Fruit fly (Drosophila melanogaster) whole organism, prepupa: ENCODE data around the gene SmydA-3.

Source experiments
- CG10631 ChIP-seq: fragments of 200-800 bp; sonication (Bioruptor generic); optimal IDR thresholded peaks from 2 replicates; lab custom pipeline; 2016; ENCODE audit warnings: missing biosample characterization, missing genetic modification characterization
- CG10669 ChIP-seq: fragments of 200-800 bp; sonication (Bioruptor generic); optimal IDR thresholded peaks from 3 replicates; lab custom pipeline; 2018; ENCODE audit warnings: missing biosample characterization, mild to moderate bottlenecking, missing genetic modification characterization, moderate library complexity
- CG11294 ChIP-seq: fragments of 200-800 bp; sonication (Bioruptor generic); IDR thresholded peaks from 2 replicates; pipeline ENCODE4 v1.3.6; 2022; ENCODE audit warnings: missing biosample characterization, missing genetic modification characterization
- CG11762 ChIP-seq: fragments of 200-800 bp; sonication (Bioruptor generic); optimal IDR thresholded peaks from 3 replicates; lab custom pipeline; 2016; ENCODE audit warnings: missing biosample characterization, missing genetic modification characterization; ENCODE audit not compliant: insufficient read depth
- CG11902 ChIP-seq: fragments of 200-800 bp; sonication (Bioruptor generic); optimal IDR thresholded peaks from 3 replicates; lab custom pipeline; 2016; ENCODE audit warnings: missing biosample characterization, missing genetic modification characterization
- CG16779 ChIP-seq: fragments of 200-800 bp; sonication (Bioruptor generic); optimal IDR thresholded peaks from 3 replicates; lab custom pipeline; 2017; ENCODE audit warnings: missing biosample characterization, mild to moderate bottlenecking, missing genetic modification characterization
- CG34406 ChIP-seq: fragments of 200-800 bp; sonication (Bioruptor generic); optimal IDR thresholded peaks from 3 replicates; lab custom pipeline; 2016; ENCODE audit warnings: missing biosample characterization, missing genetic modification characterization
- CG6276 ChIP-seq: fragments of 200-800 bp; sonication (Bioruptor generic); optimal IDR thresholded peaks from 2 replicates; lab custom pipeline; 2017; ENCODE audit warnings: missing biosample characterization, mild to moderate bottlenecking, missing genetic modification characterization
- CG6854 ChIP-seq: fragments of 200-800 bp; sonication (Bioruptor generic); optimal IDR thresholded peaks from 2 replicates; lab custom pipeline; 2017; ENCODE audit warnings: missing biosample characterization, mild to moderate bottlenecking, missing genetic modification characterization
- CG7368 ChIP-seq: fragments of 200-800 bp; sonication (Bioruptor generic); optimal IDR thresholded peaks from 3 replicates; lab custom pipeline; 2016; ENCODE audit warnings: missing biosample characterization, missing genetic modification characterization
- CG9139 ChIP-seq: fragments of 200-800 bp; sonication (Bioruptor generic); optimal IDR thresholded peaks from 3 replicates; lab custom pipeline; 2017; ENCODE audit warnings: missing biosample characterization, mild to moderate bottlenecking, missing genetic modification characterization
- Eip78C ChIP-seq: fragments of 200-800 bp; sonication (Bioruptor generic); peaks from one replicate; lab custom pipeline; 2016; ENCODE audit warnings: missing biosample characterization, missing genetic modification characterization
- Ets21C ChIP-seq: fragments of 200-800 bp; sonication (Bioruptor generic); optimal IDR thresholded peaks from 3 replicates; lab custom pipeline; 2016; ENCODE audit warnings: missing biosample characterization, missing genetic modification characterization
- Ets96B ChIP-seq: fragments of 200-800 bp; optimal IDR thresholded peaks from 2 replicates; lab custom pipeline; 2019; ENCODE audit warnings: missing biosample characterization, mild to moderate bottlenecking, missing genetic modification characterization, moderate library complexity
- Gug ChIP-seq: fragments of 200-800 bp; sonication (Bioruptor generic); IDR thresholded peaks from 2 replicates; pipeline ENCODE4 v1.3.6; 2022; ENCODE audit warnings: missing biosample characterization, missing genetic modification characterization
- Lpt ChIP-seq: fragments of 200-800 bp; sonication (Bioruptor generic); optimal IDR thresholded peaks from 3 replicates; lab custom pipeline; 2016; ENCODE audit warnings: missing biosample characterization, missing genetic modification characterization
- Met ChIP-seq: fragments of 200-800 bp; sonication (Bioruptor generic); optimal IDR thresholded peaks from 3 replicates; lab custom pipeline; 2016; ENCODE audit warnings: missing biosample characterization, missing genetic modification characterization
- OdsH ChIP-seq: fragments of 200-800 bp; sonication (Bioruptor generic); optimal IDR thresholded peaks from 3 replicates; lab custom pipeline; 2016; ENCODE audit warnings: missing biosample characterization, missing genetic modification characterization
- Smox ChIP-seq: fragments of 200-800 bp; sonication (Bioruptor generic); optimal IDR thresholded peaks from 3 replicates; lab custom pipeline; 2016; ENCODE audit warnings: missing biosample characterization, missing genetic modification characterization
- Sox102F ChIP-seq: fragments of 200-800 bp; sonication (Bioruptor generic); optimal IDR thresholded peaks from 2 replicates; lab custom pipeline; 2016; ENCODE audit warnings: missing biosample characterization, mild to moderate bottlenecking, missing genetic modification characterization
- Sox14 ChIP-seq: fragments of 200-800 bp; sonication (Bioruptor generic); optimal IDR thresholded peaks from 3 replicates; lab custom pipeline; 2016; ENCODE audit warnings: missing biosample characterization, missing genetic modification characterization
- acj6 ChIP-seq: fragments of 200-800 bp; sonication (Bioruptor generic); optimal IDR thresholded peaks from 3 replicates; lab custom pipeline; 2016; ENCODE audit warnings: missing biosample characterization, missing genetic modification characterization
- dac ChIP-seq: fragments of 200-800 bp; sonication (Bioruptor generic); optimal IDR thresholded peaks from 2 replicates; lab custom pipeline; 2017; ENCODE audit warnings: missing biosample characterization, mild to moderate bottlenecking, missing genetic modification characterization
- eg ChIP-seq: fragments of 200-800 bp; sonication (Bioruptor generic); IDR thresholded peaks from 3 replicates; pipeline ENCODE4 v1.3.6; 2022; ENCODE audit warnings: missing biosample characterization, missing genetic modification characterization
- esn ChIP-seq: fragments of 200-800 bp; sonication (Bioruptor generic); optimal IDR thresholded peaks from 2 replicates; lab custom pipeline; 2016; ENCODE audit warnings: missing biosample characterization, mild to moderate bottlenecking, missing genetic modification characterization, moderate library complexity
- fd85E ChIP-seq: fragments of 200-800 bp; sonication (Bioruptor generic); optimal IDR thresholded peaks from 3 replicates; lab custom pipeline; 2016; ENCODE audit warnings: missing biosample characterization, missing genetic modification characterization
- fkh ChIP-seq: fragments of 200-800 bp; sonication (Bioruptor generic); optimal IDR thresholded peaks from 3 replicates; lab custom pipeline; 2017; ENCODE audit warnings: missing biosample characterization, mild to moderate bottlenecking, missing genetic modification characterization, moderate library complexity
- lz ChIP-seq: fragments of 200-800 bp; sonication (Bioruptor generic); optimal IDR thresholded peaks from 3 replicates; lab custom pipeline; 2016; ENCODE audit warnings: missing biosample characterization, missing genetic modification characterization
- net ChIP-seq: fragments of 200-800 bp; sonication (Bioruptor generic); optimal IDR thresholded peaks from 3 replicates; lab custom pipeline; 2016; ENCODE audit warnings: missing biosample characterization, missing genetic modification characterization
- ss ChIP-seq, 2 experiments: fragments of 200-800 bp; sonication (Bioruptor generic); optimal IDR thresholded peaks; 2 replicates in 1 of 2; 3 replicates in 1 of 2; lab custom pipeline; 2017 to 2018; ENCODE audit warnings: mild to moderate bottlenecking in 2 of 2, missing biosample characterization in 2 of 2, missing genetic modification characterization in 2 of 2, moderate library complexity in 1 of 2
- svp ChIP-seq: fragments of 200-800 bp; sonication (Bioruptor generic); peaks from one replicate; lab custom pipeline; 2016; ENCODE audit warnings: missing biosample characterization, missing genetic modification characterization
- vri ChIP-seq: fragments of 200-800 bp; sonication (Bioruptor generic); optimal IDR thresholded peaks from 3 replicates; lab custom pipeline; 2016; ENCODE audit warnings: missing biosample characterization, mild to moderate bottlenecking, missing genetic modification characterization

The SmydA-3 gene

dm6 chr2L:10842326-10842725 lies 7.6 kb upstream of the SmydA-3 start, which contains the start of gene CG6700 (continued):
- TF ChIP-seq esn (GFP tag; lab: Kevin White, UChicago) (no peak), Sox102F (GFP tag; lab: Kevin White, UChicago) (no peak), fd85E (GFP tag; lab: Kevin White, UChicago) (peak; percentile 8), Met (GFP tag; lab: Kevin White, UChicago) (no peak), Ets21C (GFP tag; lab: Kevin White, UChicago) (no peak), Smox (GFP tag; lab: Kevin White, UChicago) (no peak), eg (GFP tag; lab: Robert Waterston, UW) (no peak), vri (GFP tag; lab: Kevin White, UChicago) (peak; percentile 42), CG34406 (no peak), CG7368 (GFP tag; lab: Kevin White, UChicago) (no peak), Gug (GFP tag; lab: Robert Waterston, UW) (no peak), CG11294 (no peak)
- TF ChIP-seq, all 60 proteins: peak for 4

dm6 chr2L:10845564-10845963 lies 4.4 kb upstream of the SmydA-3 start, which contains the start of the genes CG17139 and CG17140:
CG17139 (minus strand) TSS chr2L:10845664.
CG17140 (minus strand) TSS chr2L:10845664.
- TF ChIP-seq Lpt (GFP tag; lab: Kevin White, UChicago) (no peak), net (no peak)
- TF ChIP-seq, all 60 proteins: peak for 0

dm6 chr2L:10846944-10847343 lies 3.0 kb upstream of the SmydA-3 start, which contains the start of gene Porin2:
Porin2 (minus strand) TSS chr2L:10847044.
- TF ChIP-seq svp (no peak), CG11762 (no peak), CG11902 (GFP tag; lab: Kevin White, UChicago) (no peak), CG16779 (no peak), ss (GFP tag; optimal IDR thresholded peaks at IDR 0.05; lab: Kevin White, UChicago) (no peak), OdsH (GFP tag; lab: Kevin White, UChicago) (no peak), Lpt (GFP tag; lab: Kevin White, UChicago) (no peak), CG34406 (no peak), dac (GFP tag; lab: Kevin White, UChicago) (no peak), Ets96B (no peak), CG11294 (no peak), Ets21C (GFP tag; lab: Kevin White, UChicago) (no peak), fkh (GFP tag; lab: Kevin White, UChicago) (no peak), CG10631 (GFP tag; lab: Kevin White, UChicago) (no peak), Smox (GFP tag; lab: Kevin White, UChicago) (no peak), CG6276 (GFP tag; lab: Kevin White, UChicago) (no peak), acj6 (GFP tag; lab: Kevin White, UChicago) (no peak)

- no peak for TF ChIP-seq fd85E (GFP tag; lab: Kevin White, UChicago)
- no peak for TF ChIP-seq CG10669 (GFP tag; lab: Kevin White, UChicago)
- no peak for TF ChIP-seq CG7368 (GFP tag; lab: Kevin White, UChicago)
- peak; percentile 21 to 29 for TF ChIP-seq ss (GFP tag; optimal IDR thresholded peaks at IDR 0.05; lab: Kevin White, UChicago)
- TF ChIP-seq vri (GFP tag; lab: Kevin White, UChicago): peak; percentile 96
- peak; percentile 13 for TF ChIP-seq lz (GFP tag; lab: Kevin White, UChicago)
- peak; percentile 13 for TF ChIP-seq CG6854 (GFP tag; lab: Kevin White, UChicago)
- peak; percentile 11 for TF ChIP-seq Sox14
- peak; percentile 26 for TF ChIP-seq svp
- peak; percentile 39 for TF ChIP-seq esn (GFP tag; lab: Kevin White, UChicago)
- peak; percentile 69 for TF ChIP-seq Eip78C (GFP tag; lab: Kevin White, UChicago)
- TF ChIP-seq CG9139 (GFP tag; lab: Kevin White, UChicago): peak; percentile 17
These were observed 514 bp downstream of the SmydA-3 start, which contains the start of gene porin for dm6 chr2L:10850320-10850990. porin (minus strand) TSS chr2L:10850848.
